Fruit fly (Drosophila melanogaster): ENCODE measurements around the gene CG15561.

CG15561 gene

dm6 chr3R:31215830-31216229, at the start of gene CG15561 (continued):
- TF ChIP-seq pb (GFP tag; optimal IDR thresholded peaks at IDR 0.05) (peak; percentile 48), kah (GFP tag; optimal IDR thresholded peaks at IDR 0.05) (peak; percentile 14), Gsc (GFP tag; IDR thresholded peaks at IDR 0.05) (no peak), lov (optimal IDR thresholded peaks at IDR 0.05) (no peak), lov (GFP tag; IDR thresholded peaks at IDR 0.05) (no peak), gt (GFP tag; IDR thresholded peaks at IDR 0.05) (no peak), YL-1 (GFP tag; optimal IDR thresholded peaks at IDR 0.05) (peak; percentile 96), emc (GFP tag; optimal IDR thresholded peaks at IDR 0.05) (peak; percentile 22), CG7963 (GFP tag; IDR thresholded peaks at IDR 0.05; ENCODE audit: partially characterized antibody) (no peak), sr (GFP tag; IDR thresholded peaks at IDR 0.05) (no peak), tna (GFP tag; IDR thresholded peaks at IDR 0.05; ENCODE audit: partially characterized antibody) (no peak), pita (GFP tag; optimal IDR thresholded peaks at IDR 0.05) (no peak), Myb (GFP tag; optimal IDR thresholded peaks at IDR 0.05) (peak; percentile 56), CG18011 (GFP tag; optimal IDR thresholded peaks at IDR 0.05) (peak; percentile 0), cad (GFP tag; optimal IDR thresholded peaks at IDR 0.05) (peak; percentile 80), grau (tag; optimal IDR thresholded peaks at IDR 0.05) (no peak), CG3838 (GFP tag; optimal IDR thresholded peaks at IDR 0.05) (no peak), CG34376 (GFP tag; optimal IDR thresholded peaks at IDR 0.05) (peak; percentile 40), org-1 (GFP tag; optimal IDR thresholded peaks at IDR 0.05) (peak; percentile 7), ham (GFP tag; IDR thresholded peaks at IDR 0.05) (no peak), hb (GFP tag; IDR thresholded peaks at IDR 0.05; ENCODE audit: partially characterized antibody) (no peak), pan (optimal IDR thresholded peaks at IDR 0.05) (no peak), pan (GFP tag; optimal IDR thresholded peaks at IDR 0.05 in 1 of 2, IDR thresholded peaks at IDR 0.05 in 1 of 2) (no peak), CG12155 (GFP tag; optimal IDR thresholded peaks at IDR 0.05) (peak; percentile 38), ken (GFP tag; IDR thresholded peaks at IDR 0.05) (no peak), ac (GFP tag; optimal IDR thresholded peaks at IDR 0.05) (no peak), Drgx (GFP tag; IDR thresholded peaks at IDR 0.05) (no peak), CG6791 (GFP tag; IDR thresholded peaks at IDR 0.05; ENCODE audit: partially characterized antibody) (no peak), Mad (GFP tag; optimal IDR thresholded peaks at IDR 0.05) (no peak), amos (GFP tag; IDR thresholded peaks at IDR 0.05; ENCODE audit: partially characterized antibody) (no peak), dati (GFP tag; IDR thresholded peaks at IDR 0.05) (no peak), CG12659 (GFP tag; optimal IDR thresholded peaks at IDR 0.05) (peak; percentile 61), pum (GFP tag; optimal IDR thresholded peaks at IDR 0.05) (peak; percentile 35), croc (GFP tag; conservative IDR thresholded peaks at IDR 0.05) (no peak; the same call in 2 of the 3 replicates), stwl (tag; optimal IDR thresholded peaks at IDR 0.05) (peak; percentile 81), ro (GFP tag; IDR thresholded peaks at IDR 0.05) (no peak), CG12391 (tag; optimal IDR thresholded peaks at IDR 0.05) (peak; percentile 33), CG9437 (GFP tag; optimal IDR thresholded peaks at IDR 0.05) (no peak), CG18619 (GFP tag; optimal IDR thresholded peaks at IDR 0.05) (peak; percentile 23), CG1529 (GFP tag; optimal IDR thresholded peaks at IDR 0.05) (peak; percentile 34), Lhr (GFP tag; optimal IDR thresholded peaks at IDR 0.05) (peak; percentile 45), NfI (GFP tag; optimal IDR thresholded peaks at IDR 0.05) (peak; percentile 77), yki (optimal IDR thresholded peaks at IDR 0.05) (no peak), CG4617 (GFP tag; optimal IDR thresholded peaks at IDR 0.05; ENCODE audit: borderline replicate concordance) (peak; percentile 1), CG10543 (GFP tag; optimal IDR thresholded peaks at IDR 0.05) (peak; percentile 52), CG7786 (GFP tag; optimal IDR thresholded peaks at IDR 0.05) (peak; percentile 32), CG14667 (GFP tag; IDR thresholded peaks at IDR 0.05) (no peak), Usf (GFP tag; optimal IDR thresholded peaks at IDR 0.05) (no peak), crc (GFP tag; optimal IDR thresholded peaks at IDR 0.05) (no peak), CG30020 (tag; optimal IDR thresholded peaks at IDR 0.05) (peak; percentile 64), CG2712 (tag; optimal IDR thresholded peaks at IDR 0.05) (peak; percentile 58), da (GFP tag; optimal IDR thresholded peaks at IDR 0.05) (no peak)
